Worm (Caenorhabditis elegans) whole organism, L3 larva: ENCODE results near the gene C28C12.12.

Experiments used
- R02D3.7 ChIP-seq: fragments of 150-350 bp; optimal IDR thresholded peaks from 2 replicates; lab custom pipeline; 2014; ENCODE audit warnings: missing biosample characterization, missing genetic modification characterization
- ZK546.5 ChIP-seq: sonication (generic microtip); optimal IDR thresholded peaks from 2 replicates; lab custom pipeline; 2017; ENCODE audit warnings: missing biosample characterization, missing genetic modification characterization
- aly-2 ChIP-seq: fragments of 150-350 bp; optimal IDR thresholded peaks from 2 replicates; lab custom pipeline; 2014; ENCODE audit warnings: missing biosample characterization, missing genetic modification characterization
- ama-1 ChIP-seq: fragments of 150-350 bp; optimal IDR thresholded peaks from 2 replicates; lab custom pipeline; 2018
- ceh-16 ChIP-seq: sonication (generic microtip); optimal IDR thresholded peaks from 2 replicates; lab custom pipeline; 2017; ENCODE audit warnings: missing biosample characterization, missing genetic modification characterization
- ceh-28 ChIP-seq: fragments of 150-350 bp; optimal IDR thresholded peaks from 2 replicates; lab custom pipeline; 2014; ENCODE audit warnings: missing biosample characterization, missing genetic modification reagents, missing genetic modification characterization
- ceh-82 ChIP-seq: fragments of 150-350 bp; optimal IDR thresholded peaks from 2 replicates; lab custom pipeline; 2014; ENCODE audit warnings: missing biosample characterization, missing genetic modification characterization
- ceh-9 ChIP-seq: sonication (generic microtip); optimal IDR thresholded peaks from 2 replicates; lab custom pipeline; 2018; ENCODE audit warnings: missing biosample characterization, missing genetic modification characterization
- daf-12 ChIP-seq: fragments of 150-350 bp; optimal IDR thresholded peaks from 2 replicates; lab custom pipeline; 2014; ENCODE audit warnings: missing biosample characterization, missing genetic modification reagents, missing genetic modification characterization
- egl-27 ChIP-seq: sonication (generic microtip); optimal IDR thresholded peaks from 4 replicates; lab custom pipeline; 2017; ENCODE audit warnings: missing biosample characterization, missing genetic modification reagents, missing genetic modification characterization
- egl-5 ChIP-seq: fragments of 150-350 bp; optimal IDR thresholded peaks from 2 replicates; lab custom pipeline; 2017; ENCODE audit warnings: missing biosample characterization, missing genetic modification reagents, missing genetic modification characterization, inconsistent platforms
- elt-1 ChIP-seq: fragments of 150-350 bp; optimal IDR thresholded peaks from 2 replicates; lab custom pipeline; 2014; ENCODE audit warnings: missing biosample characterization, missing genetic modification characterization
- elt-2 ChIP-seq: sonication (generic microtip); optimal IDR thresholded peaks from 2 replicates; lab custom pipeline; 2016; ENCODE audit warnings: missing genetic modification reagents, mild to moderate bottlenecking, missing genetic modification characterization, missing compliant biosample characterization
- elt-3 ChIP-seq, 3 experiments: fragments of 150-350 bp in 1 of 3; sonication (generic microtip) in 2 of 3; optimal IDR thresholded peaks; 2 replicates in 2 of 3; 4 replicates in 1 of 3; lab custom pipeline; 2014 to 2017; ENCODE audit warnings: missing biosample characterization in 3 of 3, missing genetic modification characterization in 3 of 3
- eor-1 ChIP-seq, 2 experiments: fragments of 150-350 bp; optimal IDR thresholded peaks; 2 replicates each; lab custom pipeline; 2014 to 2018; ENCODE audit warnings: missing biosample characterization in 2 of 2, missing genetic modification characterization in 2 of 2
- fkh-10 ChIP-seq: sonication (generic microtip); optimal IDR thresholded peaks from 2 replicates; lab custom pipeline; 2017; ENCODE audit warnings: missing biosample characterization, missing genetic modification reagents, missing genetic modification characterization
- fkh-2 ChIP-seq: fragments of 150-350 bp; optimal IDR thresholded peaks from 2 replicates; lab custom pipeline; 2014; ENCODE audit warnings: missing biosample characterization, missing genetic modification reagents, missing genetic modification characterization
- fos-1 ChIP-seq: fragments of 150-350 bp; optimal IDR thresholded peaks from 2 replicates; lab custom pipeline; 2014; ENCODE audit warnings: missing biosample characterization, missing genetic modification characterization
- hmg-11 ChIP-seq: sonication (generic microtip); optimal IDR thresholded peaks from 2 replicates; lab custom pipeline; 2016; ENCODE audit warnings: missing genetic modification characterization, missing compliant biosample characterization
- jun-1 ChIP-seq: fragments of 150-350 bp; optimal IDR thresholded peaks from 2 replicates; lab custom pipeline; 2014; ENCODE audit warnings: missing biosample characterization, missing genetic modification reagents, missing genetic modification characterization
- lin-15B ChIP-seq: fragments of 150-350 bp; optimal IDR thresholded peaks from 2 replicates; lab custom pipeline; 2014; ENCODE audit warnings: missing biosample characterization, missing genetic modification characterization
- lin-39 ChIP-seq: fragments of 150-350 bp; optimal IDR thresholded peaks from 2 replicates; lab custom pipeline; 2018; ENCODE audit warnings: missing biosample characterization, missing genetic modification reagents, missing genetic modification characterization
- lsy-12 ChIP-seq: sonication (generic microtip); optimal IDR thresholded peaks from 2 replicates; lab custom pipeline; 2016; ENCODE audit warnings: mild to moderate bottlenecking, missing genetic modification characterization, missing compliant biosample characterization
- mdl-1 ChIP-seq: fragments of 150-350 bp; optimal IDR thresholded peaks from 2 replicates; lab custom pipeline; 2014; ENCODE audit warnings: missing biosample characterization, missing genetic modification characterization
- mml-1 ChIP-seq: fragments of 150-350 bp; sonication (generic microtip); optimal IDR thresholded peaks from 3 replicates; lab custom pipeline; 2014; ENCODE audit warnings: missing biosample characterization, missing genetic modification characterization
- nfya-1 ChIP-seq: sonication (generic microtip); optimal IDR thresholded peaks from 2 replicates; lab custom pipeline; 2017; ENCODE audit warnings: missing genetic modification characterization, mild to moderate bottlenecking, missing compliant biosample characterization, antibody characterized with exemption, moderate library complexity; ENCODE audit not compliant: insufficient read depth
- nhr-11 ChIP-seq: fragments of 150-350 bp; optimal IDR thresholded peaks from 2 replicates; lab custom pipeline; 2014; ENCODE audit warnings: missing biosample characterization, missing genetic modification characterization
- nhr-12 ChIP-seq: fragments of 150-350 bp; optimal IDR thresholded peaks from 2 replicates; lab custom pipeline; 2014; ENCODE audit warnings: missing biosample characterization, missing genetic modification characterization
- nhr-23 ChIP-seq: fragments of 150-350 bp; optimal IDR thresholded peaks from 2 replicates; lab custom pipeline; 2014; ENCODE audit warnings: missing biosample characterization, missing genetic modification reagents, missing genetic modification characterization
- nhr-237 ChIP-seq: fragments of 150-350 bp; optimal IDR thresholded peaks from 2 replicates; lab custom pipeline; 2014; ENCODE audit warnings: missing biosample characterization, missing genetic modification characterization
- nhr-25 ChIP-seq: sonication (generic microtip); optimal IDR thresholded peaks from 2 replicates; lab custom pipeline; 2017; ENCODE audit warnings: missing biosample characterization, missing genetic modification characterization
- nhr-28 ChIP-seq: fragments of 150-350 bp; optimal IDR thresholded peaks from 2 replicates; lab custom pipeline; 2014; ENCODE audit warnings: missing biosample characterization, missing genetic modification characterization
- nhr-43 ChIP-seq: sonication (generic microtip); optimal IDR thresholded peaks from 2 replicates; lab custom pipeline; 2016; ENCODE audit warnings: mild to moderate bottlenecking, missing genetic modification characterization, missing compliant biosample characterization; ENCODE audit not compliant: poor library complexity, severe bottlenecking
- nhr-67 ChIP-seq: fragments of 150-350 bp; optimal IDR thresholded peaks from 2 replicates; lab custom pipeline; 2014; ENCODE audit warnings: missing biosample characterization, missing genetic modification characterization
- nhr-76 ChIP-seq: fragments of 150-350 bp; sonication (generic microtip); optimal IDR thresholded peaks from 5 replicates; lab custom pipeline; 2014; ENCODE audit warnings: missing biosample characterization, missing genetic modification characterization
- nhr-77 ChIP-seq: fragments of 150-350 bp; optimal IDR thresholded peaks from 2 replicates; lab custom pipeline; 2014; ENCODE audit warnings: missing biosample characterization, missing genetic modification characterization
- pha-4 ChIP-seq: fragments of 150-350 bp; optimal IDR thresholded peaks from 2 replicates; lab custom pipeline; 2014; ENCODE audit warnings: missing biosample characterization, missing genetic modification reagents, missing genetic modification characterization
- pqm-1 ChIP-seq: fragments of 150-350 bp; optimal IDR thresholded peaks from 2 replicates; lab custom pipeline; 2017; ENCODE audit warnings: missing biosample characterization, missing genetic modification characterization, inconsistent platforms
- sea-2 ChIP-seq: fragments of 150-350 bp; sonication (generic microtip); optimal IDR thresholded peaks from 4 replicates; lab custom pipeline; 2014; ENCODE audit warnings: missing biosample characterization, missing genetic modification reagents, missing genetic modification characterization
- skn-1 ChIP-seq: fragments of 150-350 bp; optimal IDR thresholded peaks from 2 replicates; lab custom pipeline; 2014; ENCODE audit warnings: missing biosample characterization, missing genetic modification characterization
- snpc-4 ChIP-seq: fragments of 150-350 bp; optimal IDR thresholded peaks from 2 replicates; lab custom pipeline; 2014; ENCODE audit warnings: missing biosample characterization, missing genetic modification characterization
- tbx-2 ChIP-seq: sonication (generic microtip); optimal IDR thresholded peaks from 2 replicates; lab custom pipeline; 2016; ENCODE audit warnings: mild to moderate bottlenecking, missing genetic modification characterization, missing compliant biosample characterization
- unc-39 ChIP-seq: sonication (generic microtip); optimal IDR thresholded peaks from 4 replicates; lab custom pipeline; 2017; ENCODE audit warnings: missing biosample characterization, missing genetic modification characterization
- unc-62 ChIP-seq: fragments of 150-350 bp; sonication (generic microtip); optimal IDR thresholded peaks from 4 replicates; lab custom pipeline; 2014; ENCODE audit warnings: missing biosample characterization, missing genetic modification reagents, missing genetic modification characterization
- zag-1 ChIP-seq: fragments of 150-350 bp; optimal IDR thresholded peaks from 2 replicates; lab custom pipeline; 2014; ENCODE audit warnings: missing biosample characterization, missing genetic modification characterization
- ztf-11 ChIP-seq: fragments of 150-350 bp; optimal IDR thresholded peaks from 2 replicates; lab custom pipeline; 2014; ENCODE audit warnings: missing biosample characterization, missing genetic modification characterization
- ztf-4 ChIP-seq: fragments of 150-350 bp; optimal IDR thresholded peaks from 2 replicates; lab custom pipeline; 2014; ENCODE audit warnings: missing biosample characterization, missing genetic modification characterization

The C28C12.12 gene

DNA sequence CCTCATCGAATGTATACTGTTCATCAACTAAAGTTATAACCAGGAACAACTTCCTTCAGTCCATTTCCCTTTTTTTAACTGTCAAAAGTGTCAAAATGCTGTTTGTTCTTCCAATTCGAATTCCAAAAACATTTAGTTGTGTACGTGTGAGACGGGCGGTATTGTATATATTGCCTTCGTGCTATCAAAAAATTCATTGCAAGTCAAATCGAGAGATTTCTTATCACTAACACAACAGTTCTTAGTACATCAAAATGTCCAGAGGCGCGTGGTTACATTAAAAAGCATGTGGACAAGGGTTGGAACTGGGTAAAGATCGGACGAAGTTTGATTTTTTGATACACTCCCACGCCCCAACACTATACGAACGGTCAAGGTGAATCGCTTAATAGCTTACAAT lies 32.2 kb upstream of the C28C12.12 start:
- no peak for TF ChIP-seq R02D3.7 (tag; lab: Kevin White, UChicago)
- TF ChIP-seq nhr-25, result peak; percentile 32
- TF ChIP-seq pqm-1 (tag; lab: Kevin White, UChicago), result peak; percentile 80
- TF ChIP-seq mdl-1 (tag; lab: Kevin White, UChicago), result peak; percentile 12
- no peak for TF ChIP-seq nhr-11 (tag; lab: Kevin White, UChicago)
- peak; percentile 51 for TF ChIP-seq pha-4 (tag; lab: Kevin White, UChicago)
- no peak for TF ChIP-seq lin-39
- peak; percentile 53 for TF ChIP-seq jun-1 (tag; lab: Kevin White, UChicago)
- TF ChIP-seq unc-62 (GFP tag; lab: Kevin White, UChicago), result peak; percentile 20
- TF ChIP-seq nhr-43, result peak; percentile 87
- peak; percentile 94 for TF ChIP-seq elt-2 (tag; lab: Kevin White, UChicago)
- peak; percentile 15 for TF ChIP-seq nfya-1
- no peak for TF ChIP-seq snpc-4
- peak; percentile 34 for TF ChIP-seq nhr-23 (tag; lab: Kevin White, UChicago)

DNA sequence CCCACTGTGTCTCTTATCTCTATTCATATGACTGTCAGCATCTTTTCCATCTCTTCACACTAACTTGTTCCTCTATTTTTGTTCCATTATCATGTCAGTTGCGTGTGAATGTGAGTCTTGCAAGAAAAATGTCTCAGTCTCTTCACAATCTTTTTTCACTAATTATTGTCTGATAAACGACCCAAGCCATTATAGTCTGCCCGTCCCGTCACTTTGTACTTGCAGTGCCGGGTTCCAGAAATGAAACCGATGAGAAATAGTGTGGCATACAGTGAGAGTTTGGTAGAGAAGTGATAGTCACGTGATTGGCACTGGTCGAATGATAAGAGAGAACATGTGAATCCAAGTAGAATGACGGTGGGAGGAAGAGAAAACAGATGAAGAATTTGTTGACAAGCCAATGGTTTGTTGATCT lies 31.4 kb upstream of the C28C12.12 start:
- no peak for TF ChIP-seq elt-1 (tag; lab: Kevin White, UChicago)
- TF ChIP-seq nhr-67 (tag; lab: Kevin White, UChicago), result no peak
- TF ChIP-seq ceh-9 (tag; lab: Kevin White, UChicago), result no peak
- peak; percentile 68 for TF ChIP-seq pha-4 (tag; lab: Kevin White, UChicago)
- no peak for TF ChIP-seq ztf-11 (tag; lab: Kevin White, UChicago)
- TF ChIP-seq egl-27 (tag; lab: Kevin White, UChicago), result peak; percentile 81
- TF ChIP-seq nhr-11 (tag; lab: Kevin White, UChicago), result peak; percentile 89
- peak; percentile 64 for TF ChIP-seq ceh-28 (tag; lab: Kevin White, UChicago)
- peak; percentile 70 for TF ChIP-seq nfya-1
- TF ChIP-seq daf-12 (tag; lab: Kevin White, UChicago), result peak; percentile 8
- peak; percentile 33 for TF ChIP-seq nhr-28 (tag; lab: Kevin White, UChicago)
- no peak for TF ChIP-seq lin-15B (tag; lab: Kevin White, UChicago)
- peak; percentile 53 for TF ChIP-seq egl-5 (tag; lab: Kevin White, UChicago)
- TF ChIP-seq snpc-4, result no peak
- TF ChIP-seq lin-39, result no peak
- TF ChIP-seq skn-1 (tag; lab: Kevin White, UChicago), result no peak
- peak; percentile 48 for TF ChIP-seq mml-1 (tag; lab: Kevin White, UChicago)
- no peak for TF ChIP-seq eor-1 (tag; optimal IDR thresholded peaks at IDR 0.05; lab: Kevin White, UChicago)
- peak; percentile 83 for TF ChIP-seq nhr-23 (tag; lab: Kevin White, UChicago)
- no peak for TF ChIP-seq fkh-2 (tag; lab: Kevin White, UChicago)
- TF ChIP-seq mdl-1 (tag; lab: Kevin White, UChicago), result peak; percentile 86
- TF ChIP-seq nhr-25, result peak; percentile 87
- TF ChIP-seq zag-1, result no peak
- TF ChIP-seq unc-62 (GFP tag; lab: Kevin White, UChicago), result peak; percentile 79
- no peak for TF ChIP-seq ZK546.5
- no peak for TF ChIP-seq nhr-12 (tag; lab: Kevin White, UChicago)
- TF ChIP-seq nhr-77 (tag; lab: Kevin White, UChicago), result peak; percentile 57
- peak; percentile 48 for TF ChIP-seq R02D3.7 (tag; lab: Kevin White, UChicago)
- TF ChIP-seq unc-39 (tag; lab: Kevin White, UChicago), result no peak
- no peak for TF ChIP-seq aly-2 (tag; lab: Kevin White, UChicago)
- peak; percentile 74 for TF ChIP-seq ama-1 (lab: Kevin White, UChicago)
- TF ChIP-seq fkh-10, result no peak
- TF ChIP-seq lsy-12 (tag; lab: Kevin White, UChicago), result peak; percentile 78
- TF ChIP-seq nhr-43, result peak; percentile 92
- peak; percentile 78 for TF ChIP-seq tbx-2 (tag; lab: Kevin White, UChicago)
- no peak for TF ChIP-seq ceh-16 (tag; lab: Kevin White, UChicago)
- TF ChIP-seq sea-2, result no peak
- peak; percentile 100 for TF ChIP-seq elt-2 (tag; lab: Kevin White, UChicago)
- no peak for TF ChIP-seq hmg-11 (tag; lab: Kevin White, UChicago)
- TF ChIP-seq nhr-76 (tag; lab: Kevin White, UChicago), result peak; percentile 23
- no peak for TF ChIP-seq ceh-82 (tag; lab: Kevin White, UChicago)
- peak; percentile 25 to 95 (median 30) for TF ChIP-seq elt-3 (tag; optimal IDR thresholded peaks at IDR 0.05; lab: Kevin White, UChicago)
- peak; percentile 59 for TF ChIP-seq fos-1 (tag; lab: Kevin White, UChicago)
- no peak for TF ChIP-seq nhr-237 (tag; lab: Kevin White, UChicago)
- peak; percentile 97 for TF ChIP-seq pqm-1 (tag; lab: Kevin White, UChicago)
- peak; percentile 95 for TF ChIP-seq jun-1 (tag; lab: Kevin White, UChicago)
- TF ChIP-seq ztf-4 (tag; lab: Kevin White, UChicago), result peak; percentile 19
